Fruit fly (Drosophila melanogaster) Kc167 (cell line): ENCODE data around the gene CG4619.

Source experiments
- Myc ChIP-seq: fragments of >200 bp; optimal IDR thresholded peaks from 2 replicates; lab custom pipeline; 2017; ENCODE audit warnings: missing external identifiers
- Sin3A ChIP-seq: fragments of >200 bp; optimal IDR thresholded peaks from 2 replicates; lab custom pipeline; 2018; ENCODE audit warnings: missing external identifiers
- h ChIP-seq: fragments of >200 bp; optimal IDR thresholded peaks from 3 replicates; lab custom pipeline; 2018; ENCODE audit warnings: missing external identifiers
- insv ChIP-seq: fragments of >200 bp; optimal IDR thresholded peaks from 3 replicates; lab custom pipeline; 2018; ENCODE audit warnings: missing external identifiers
- psq ChIP-seq: fragments of >200 bp; optimal IDR thresholded peaks from 2 replicates; lab custom pipeline; 2017; ENCODE audit warnings: missing external identifiers
- ttk ChIP-seq: sonication (Bioruptor generic); optimal IDR thresholded peaks from 2 replicates; lab custom pipeline; 2017; ENCODE audit warnings: missing external identifiers

CG4619 gene

dm6 chr2L:9943521-9943920 lies 4.9 kb downstream of the CG4619 start:
- TF ChIP-seq Myc (lab: Kevin White, UChicago), result no peak

dm6 chr2L:9945086-9945485 lies 6.4 kb downstream of the CG4619 start:
- no peak for TF ChIP-seq ttk (lab: Kevin White, UChicago)
- no peak for TF ChIP-seq insv (lab: Kevin White, UChicago)
- TF ChIP-seq Myc (lab: Kevin White, UChicago), result no peak
- TF ChIP-seq Sin3A (lab: Kevin White, UChicago), result no peak
- TF ChIP-seq psq (lab: Kevin White, UChicago), result no peak
- TF ChIP-seq h (lab: Kevin White, UChicago), result no peak

- no peak for TF ChIP-seq psq (lab: Kevin White, UChicago)
Measured at dm6 chr2L:9946051-9946450, 7.4 kb downstream of the CG4619 start.

DNA sequence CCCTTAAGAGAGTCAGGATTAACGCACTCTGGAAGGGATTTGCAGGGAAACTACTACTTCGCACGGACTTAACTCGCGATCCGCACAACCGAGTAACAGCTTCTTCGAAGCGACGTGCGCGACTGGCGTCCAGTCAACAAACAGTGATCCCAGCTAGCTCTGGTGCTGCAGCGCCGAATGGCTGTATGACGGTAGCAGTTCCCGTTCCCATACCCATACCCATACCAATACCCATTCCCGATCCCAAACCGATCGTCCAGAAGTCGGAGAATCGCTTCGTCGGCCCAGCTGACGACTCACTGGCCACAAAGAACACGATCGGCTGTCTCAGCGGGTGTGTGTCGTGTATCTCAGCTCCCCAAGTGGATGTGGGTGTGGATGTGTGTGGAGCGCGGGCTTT lies 8.6 kb downstream of the CG4619 start, which contains the start of gene CG5853:
Gene CG5853 (minus strand): TSS at position 384 of the 400 bp plus-strand sequence.
- TF ChIP-seq Sin3A (lab: Kevin White, UChicago) (no peak), psq (lab: Kevin White, UChicago) (no peak), Myc (lab: Kevin White, UChicago) (no peak), ttk (lab: Kevin White, UChicago) (no peak), insv (lab: Kevin White, UChicago) (no peak), h (lab: Kevin White, UChicago) (no peak)

- TF ChIP-seq ttk (lab: Kevin White, UChicago), result no peak
- TF ChIP-seq Myc (lab: Kevin White, UChicago), result no peak
- TF ChIP-seq psq (lab: Kevin White, UChicago), result no peak
- TF ChIP-seq h (lab: Kevin White, UChicago), result no peak
- TF ChIP-seq insv (lab: Kevin White, UChicago), result no peak
- TF ChIP-seq Sin3A (lab: Kevin White, UChicago), result no peak
Measured at dm6 chr2L:9947738-9948519, 9.3 kb downstream of the CG4619 start.

DNA sequence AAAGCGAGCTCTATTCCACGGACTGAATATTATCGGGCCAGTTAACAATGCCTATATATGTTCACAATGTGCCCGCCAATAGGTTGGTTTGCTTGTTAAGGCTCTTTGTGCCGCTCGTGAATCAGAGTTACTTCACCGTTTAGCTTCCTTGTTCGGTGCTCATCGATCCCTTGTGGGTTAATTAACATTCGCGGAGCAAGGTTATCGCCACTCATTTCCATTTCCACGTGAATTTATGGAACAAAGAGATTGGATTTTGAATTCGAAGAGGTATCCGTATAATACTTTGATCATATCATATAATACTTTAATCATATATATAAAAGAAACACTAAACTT lies 9.8 kb downstream of the CG4619 start:
- TF ChIP-seq insv (lab: Kevin White, UChicago), result no peak

dm6 chr2L:9949178-9950062 lies 10.8 kb downstream of the CG4619 start:
- TF ChIP-seq Myc (lab: Kevin White, UChicago) (no peak), psq (lab: Kevin White, UChicago) (no peak), h (lab: Kevin White, UChicago) (no peak)

- TF ChIP-seq Myc (lab: Kevin White, UChicago) (no peak), insv (lab: Kevin White, UChicago) (no peak), Sin3A (lab: Kevin White, UChicago) (no peak), ttk (lab: Kevin White, UChicago) (no peak), h (lab: Kevin White, UChicago) (no peak), psq (lab: Kevin White, UChicago) (no peak)
Measured at dm6 chr2L:9954119-9954518, 15.5 kb downstream of the CG4619 start, which contains the start of the genes CG13126 and CG4709. Gene CG13126, minus strand, starts transcription at chr2L:9954181. Gene CG4709, plus strand, starts transcription at chr2L:9954325.

DNA sequence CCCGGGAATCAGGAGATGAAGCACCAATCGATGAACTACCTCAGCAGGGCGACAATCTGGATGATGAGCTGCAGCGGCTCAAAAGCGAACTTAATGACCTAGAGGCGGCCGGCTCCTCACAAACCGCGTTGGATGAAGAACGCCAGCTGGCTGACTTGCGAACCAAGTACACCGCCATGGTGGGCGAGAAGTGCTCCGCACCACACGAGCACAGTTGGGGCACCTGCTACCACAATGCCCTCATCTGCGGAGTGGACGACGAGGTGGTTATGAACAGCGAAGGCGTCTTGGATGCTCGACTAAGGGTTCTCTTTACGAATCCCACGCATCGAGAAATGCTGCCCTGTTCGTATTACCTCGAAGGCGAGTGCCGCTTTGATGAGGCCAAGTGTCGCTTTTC lies 16.0 kb downstream of the CG4619 start:
- no peak for TF ChIP-seq insv (lab: Kevin White, UChicago)
- no peak for TF ChIP-seq ttk (lab: Kevin White, UChicago)
- no peak for TF ChIP-seq psq (lab: Kevin White, UChicago)
- TF ChIP-seq h (lab: Kevin White, UChicago), result no peak
- TF ChIP-seq Myc (lab: Kevin White, UChicago), result no peak
- TF ChIP-seq Sin3A (lab: Kevin White, UChicago), result no peak

dm6 chr2L:9956993-9957652 lies 18.5 kb downstream of the CG4619 start, which contains the start of the genes CG4658 and CG5846:
Gene CG4658, plus strand, starts transcription at chr2L:9957132.
Gene CG5846, minus strand, starts transcription at chr2L:9957237.
- TF ChIP-seq ttk (lab: Kevin White, UChicago) (no peak), insv (lab: Kevin White, UChicago) (no peak), Myc (lab: Kevin White, UChicago) (no peak), h (lab: Kevin White, UChicago) (no peak), psq (lab: Kevin White, UChicago) (no peak), Sin3A (lab: Kevin White, UChicago) (no peak)

- TF ChIP-seq ttk (lab: Kevin White, UChicago), result no peak
- no peak for TF ChIP-seq psq (lab: Kevin White, UChicago)
- no peak for TF ChIP-seq Myc (lab: Kevin White, UChicago)
- TF ChIP-seq Sin3A (lab: Kevin White, UChicago), result no peak
- TF ChIP-seq insv (lab: Kevin White, UChicago), result no peak
- no peak for TF ChIP-seq h (lab: Kevin White, UChicago)
Measured at dm6 chr2L:9960758-9961157, 22.1 kb downstream of the CG4619 start.
